Worm (Caenorhabditis elegans) whole organism, mixed stage, embryonic: ENCODE data around the gene F55B12.2.

ENCODE experiments used
- elt-1 ChIP-seq: sonication (generic microtip); optimal IDR thresholded peaks from 2 replicates; lab custom pipeline; 2017; ENCODE audit warnings: missing genetic modification characterization, mild to moderate bottlenecking, missing compliant biosample characterization, antibody characterized with exemption, moderate library complexity, borderline replicate concordance; ENCODE audit not compliant: insufficient read depth
- elt-3 ChIP-seq: fragments of 150-350 bp; optimal IDR thresholded peaks from 2 replicates; lab custom pipeline; 2014; ENCODE audit warnings: missing biosample characterization, missing genetic modification characterization
- flh-1 ChIP-seq: fragments of 200-800 bp; sonication (Bioruptor generic); optimal IDR thresholded peaks from 2 replicates; lab custom pipeline; 2018; ENCODE audit warnings: mild to moderate bottlenecking, missing genetic modification characterization, moderate library complexity, missing compliant biosample characterization
- lin-13 ChIP-seq: fragments of 150-350 bp; optimal IDR thresholded peaks from 2 replicates; lab custom pipeline; 2014; ENCODE audit warnings: missing biosample characterization, missing genetic modification characterization
- lsy-2 ChIP-seq: fragments of 150-350 bp; optimal IDR thresholded peaks from 2 replicates; lab custom pipeline; 2014; ENCODE audit warnings: missing biosample characterization, missing genetic modification characterization
- mab-5 ChIP-seq: fragments of 150-350 bp; optimal IDR thresholded peaks from 2 replicates; lab custom pipeline; 2014; ENCODE audit warnings: missing biosample characterization, missing genetic modification characterization
- mls-2 ChIP-seq: sonication (generic microtip); optimal IDR thresholded peaks from 2 replicates; lab custom pipeline; 2016; ENCODE audit warnings: mild to moderate bottlenecking, missing genetic modification characterization, moderate library complexity, missing compliant biosample characterization
- nhr-76 ChIP-seq: sonication (generic microtip); optimal IDR thresholded peaks from 2 replicates; lab custom pipeline; 2017; ENCODE audit warnings: missing biosample characterization, missing genetic modification characterization
- unc-39 ChIP-seq: fragments of 150-350 bp; optimal IDR thresholded peaks from 2 replicates; lab custom pipeline; 2014; ENCODE audit warnings: missing biosample characterization, missing genetic modification characterization

ce11 chrV:13796246-13796776 is 20.5 kb downstream of the F55B12.2 start, which contains the start of gene twk-32:
- no peak for TF ChIP-seq elt-3 (tag; lab: Kevin White, UChicago)
- TF ChIP-seq mls-2: no peak
- TF ChIP-seq nhr-76 (tag; lab: Kevin White, UChicago): no peak
- TF ChIP-seq unc-39 (tag; lab: Kevin White, UChicago): no peak
- TF ChIP-seq elt-1 (tag; lab: Kevin White, UChicago): no peak
- TF ChIP-seq lsy-2: no peak
- no peak for TF ChIP-seq flh-1 (GFP tag; lab: Kevin White, UChicago)
- no peak for TF ChIP-seq lin-13 (tag; lab: Kevin White, UChicago)
- TF ChIP-seq mab-5 (tag; lab: Kevin White, UChicago): no peak
